Worm (Caenorhabditis elegans): ENCODE data around the gene flp-6.

ce11 chrV:9441046-9441445 lies 30.7 kb upstream of the flp-6 start:
- no peak for TF ChIP-seq elt-2 (tag; optimal IDR thresholded peaks at IDR 0.05)
- no peak for TF ChIP-seq elt-3 (tag; optimal IDR thresholded peaks at IDR 0.05)
- TF ChIP-seq unc-62 (GFP tag; optimal IDR thresholded peaks at IDR 0.05) = no peak
- no peak for TF ChIP-seq fkh-10 (GFP tag; optimal IDR thresholded peaks at IDR 0.05)
- TF ChIP-seq ztf-4 (tag; optimal IDR thresholded peaks at IDR 0.05) = no peak
- no peak for TF ChIP-seq ZK546.5 (tag; optimal IDR thresholded peaks at IDR 0.05)
- no peak for TF ChIP-seq pha-4 (tag; optimal IDR thresholded peaks at IDR 0.05)
- no peak for TF ChIP-seq ceh-9 (tag; optimal IDR thresholded peaks at IDR 0.05)
- TF ChIP-seq nhr-11 (tag; optimal IDR thresholded peaks at IDR 0.05) = no peak
- no peak for TF ChIP-seq egl-5 (tag; optimal IDR thresholded peaks at IDR 0.05)
- TF ChIP-seq ama-1 (optimal IDR thresholded peaks at IDR 0.05) = no peak
- TF ChIP-seq pqm-1 (tag; optimal IDR thresholded peaks at IDR 0.05) = no peak
